Fruit fly (Drosophila melanogaster): ENCODE data around the gene Ir85a.
A peak's percentile ranks its signal among the peaks of the same experiment; 100 is the strongest.

Gene Ir85a

dm6 chr3R:8814029-8814647 lies 19.7 kb downstream of the Ir85a start:
- no peak for TF ChIP-seq Rel (GFP tag; optimal IDR thresholded peaks at IDR 0.05)
- TF ChIP-seq Rel (tag; optimal IDR thresholded peaks at IDR 0.05), result peak; percentile 59
- TF ChIP-seq Sp1 (GFP tag; optimal IDR thresholded peaks at IDR 0.05), result peak; percentile 1
- TF ChIP-seq sv (GFP tag; optimal IDR thresholded peaks at IDR 0.05), result no peak

DNA sequence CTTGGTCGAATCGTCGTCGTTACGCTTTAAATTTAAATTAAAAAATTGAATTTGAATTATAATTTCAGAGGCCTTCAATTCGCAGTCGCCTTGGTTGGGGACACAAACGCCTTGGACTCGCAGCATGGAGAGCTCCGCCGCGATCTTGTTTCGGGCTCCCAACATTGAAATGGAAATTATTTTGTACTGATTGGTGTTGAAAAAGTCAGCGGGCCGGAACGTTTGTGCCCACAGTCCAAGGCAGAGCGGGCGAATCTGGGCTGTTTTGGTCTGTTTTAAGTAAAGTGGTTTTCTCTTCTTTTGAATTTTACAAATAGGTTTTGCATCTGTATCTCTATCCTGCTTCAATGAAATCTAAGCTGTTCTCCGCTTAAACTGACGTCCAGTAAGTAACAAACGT lies 20.6 kb downstream of the Ir85a start:
- TF ChIP-seq Dif (GFP tag; optimal IDR thresholded peaks at IDR 0.05; ENCODE audit: partially characterized antibody) (no peak), dsf (GFP tag; optimal IDR thresholded peaks at IDR 0.05; ENCODE audit: borderline replicate concordance) (no peak), OdsH (GFP tag; optimal IDR thresholded peaks at IDR 0.05) (no peak), Hnf4 (GFP tag; optimal IDR thresholded peaks at IDR 0.05) (no peak), CG9705 (GFP tag; optimal IDR thresholded peaks at IDR 0.05) (no peak), N (GFP tag; optimal IDR thresholded peaks at IDR 0.05) (no peak), lola (GFP tag; optimal IDR thresholded peaks at IDR 0.05) (no peak), ey (GFP tag; optimal IDR thresholded peaks at IDR 0.05) (no peak), Vsx2 (GFP tag; optimal IDR thresholded peaks at IDR 0.05; ENCODE audit: partially characterized antibody) (no peak), h (GFP tag; optimal IDR thresholded peaks at IDR 0.05) (no peak), usp (GFP tag; optimal IDR thresholded peaks at IDR 0.05) (no peak), Myc (optimal IDR thresholded peaks at IDR 0.05) (no peak), GATAd (GFP tag; optimal IDR thresholded peaks at IDR 0.05) (no peak)

DNA sequence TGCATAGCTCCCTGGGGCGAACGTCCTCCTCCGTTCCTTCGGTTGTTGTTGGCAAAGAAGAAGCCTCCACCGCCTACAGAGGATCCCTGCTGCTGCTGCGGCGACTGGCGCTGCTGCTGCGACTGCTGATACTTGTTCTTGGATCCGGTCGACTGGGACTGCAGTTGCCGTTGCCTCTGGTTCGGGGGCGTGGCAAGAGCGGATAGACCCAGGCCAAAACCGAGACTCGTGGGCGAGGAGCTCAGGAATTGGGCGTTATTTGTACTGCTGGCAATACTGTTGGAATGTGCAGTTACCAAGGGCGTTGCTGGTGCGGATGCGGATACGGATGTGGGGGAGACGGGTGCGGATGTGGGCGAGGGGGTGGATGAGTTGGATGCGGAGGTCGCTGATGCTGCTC lies 23.8 kb downstream of the Ir85a start:
- TF ChIP-seq Hnf4 (GFP tag; optimal IDR thresholded peaks at IDR 0.05) (no peak), Mio (GFP tag; optimal IDR thresholded peaks at IDR 0.05) (no peak), lola (GFP tag; optimal IDR thresholded peaks at IDR 0.05) (no peak), Hr83 (GFP tag; optimal IDR thresholded peaks at IDR 0.05; ENCODE audit: poor library complexity, severe bottlenecking) (no peak), brk (GFP tag; optimal IDR thresholded peaks at IDR 0.05) (no peak), Dfd (GFP tag; optimal IDR thresholded peaks at IDR 0.05) (no peak), br (GFP tag; optimal IDR thresholded peaks at IDR 0.05) (no peak), pan (optimal IDR thresholded peaks at IDR 0.05) (no peak), h (GFP tag; optimal IDR thresholded peaks at IDR 0.05) (no peak), CG32264 (GFP tag; optimal IDR thresholded peaks at IDR 0.05) (no peak), fru (GFP tag; optimal IDR thresholded peaks at IDR 0.05) (no peak), Rel (GFP tag; optimal IDR thresholded peaks at IDR 0.05) (no peak), Rel (tag; optimal IDR thresholded peaks at IDR 0.05) (no peak), dsf (GFP tag; optimal IDR thresholded peaks at IDR 0.05; ENCODE audit: borderline replicate concordance) (no peak), Abd-B (GFP tag; optimal IDR thresholded peaks at IDR 0.05) (no peak), GATAd (GFP tag; optimal IDR thresholded peaks at IDR 0.05) (no peak), Sp1 (GFP tag; optimal IDR thresholded peaks at IDR 0.05) (no peak), ey (GFP tag; optimal IDR thresholded peaks at IDR 0.05) (no peak)

- TF ChIP-seq brk (GFP tag; optimal IDR thresholded peaks at IDR 0.05) (peak; percentile 61), Hnf4 (GFP tag; optimal IDR thresholded peaks at IDR 0.05) (peak; percentile 57), h (GFP tag; optimal IDR thresholded peaks at IDR 0.05) (peak; percentile 64), dmrt93B (GFP tag; optimal IDR thresholded peaks at IDR 0.05) (no peak), CG9705 (GFP tag; optimal IDR thresholded peaks at IDR 0.05) (no peak), jim (GFP tag; optimal IDR thresholded peaks at IDR 0.05) (no peak), HLH106 (tag; optimal IDR thresholded peaks at IDR 0.05) (no peak), Sp1 (GFP tag; optimal IDR thresholded peaks at IDR 0.05) (peak; percentile 5), Hr78 (GFP tag; optimal IDR thresholded peaks at IDR 0.05) (no peak), Dfd (GFP tag; optimal IDR thresholded peaks at IDR 0.05) (no peak), OdsH (GFP tag; optimal IDR thresholded peaks at IDR 0.05) (peak; percentile 33), fru (GFP tag; optimal IDR thresholded peaks at IDR 0.05) (peak; percentile 43), Vsx2 (GFP tag; optimal IDR thresholded peaks at IDR 0.05; ENCODE audit: partially characterized antibody) (no peak), Hr83 (GFP tag; optimal IDR thresholded peaks at IDR 0.05; ENCODE audit: poor library complexity, severe bottlenecking) (peak; percentile 83), rgr (GFP tag; optimal IDR thresholded peaks at IDR 0.05) (peak; percentile 59), Rel (GFP tag; optimal IDR thresholded peaks at IDR 0.05) (no peak), Rel (tag; optimal IDR thresholded peaks at IDR 0.05) (no peak), dl (GFP tag; optimal IDR thresholded peaks at IDR 0.05; ENCODE audit: insufficient read depth in 1 of 2, partially characterized antibody in 2 of 2) (no peak), br (GFP tag; optimal IDR thresholded peaks at IDR 0.05) (peak; percentile 35), lola (GFP tag; optimal IDR thresholded peaks at IDR 0.05) (no peak), CG32264 (GFP tag; optimal IDR thresholded peaks at IDR 0.05) (no peak), Mio (GFP tag; optimal IDR thresholded peaks at IDR 0.05) (no peak), pan (optimal IDR thresholded peaks at IDR 0.05) (no peak), dsf (GFP tag; optimal IDR thresholded peaks at IDR 0.05; ENCODE audit: borderline replicate concordance) (no peak), sv (GFP tag; optimal IDR thresholded peaks at IDR 0.05) (peak; percentile 27), Dif (GFP tag; optimal IDR thresholded peaks at IDR 0.05; ENCODE audit: partially characterized antibody) (no peak), CrebA (GFP tag; optimal IDR thresholded peaks at IDR 0.05; ENCODE audit: borderline replicate concordance) (no peak), GATAd (GFP tag; optimal IDR thresholded peaks at IDR 0.05) (no peak), sage (GFP tag; optimal IDR thresholded peaks at IDR 0.05) (no peak), foxo (GFP tag; optimal IDR thresholded peaks at IDR 0.05) (peak; percentile 20 to 30), tai (GFP tag; optimal IDR thresholded peaks at IDR 0.05) (no peak), Jra (GFP tag; optimal IDR thresholded peaks at IDR 0.05) (peak; percentile 55), woc (GFP tag; optimal IDR thresholded peaks at IDR 0.05) (no peak)
These were observed 25.1 kb downstream of the Ir85a start for dm6 chr3R:8819551-8820057.

All from whole organism, wandering third instar larva.